Worm (Caenorhabditis elegans): ENCODE results near the gene T13F2.6.
"Not testable (repeated sequence)": the region's sequence is repeated elsewhere in the genome, so short reads cannot be mapped to it uniquely, and the experiment has no call there.

T13F2.6 gene

DNA sequence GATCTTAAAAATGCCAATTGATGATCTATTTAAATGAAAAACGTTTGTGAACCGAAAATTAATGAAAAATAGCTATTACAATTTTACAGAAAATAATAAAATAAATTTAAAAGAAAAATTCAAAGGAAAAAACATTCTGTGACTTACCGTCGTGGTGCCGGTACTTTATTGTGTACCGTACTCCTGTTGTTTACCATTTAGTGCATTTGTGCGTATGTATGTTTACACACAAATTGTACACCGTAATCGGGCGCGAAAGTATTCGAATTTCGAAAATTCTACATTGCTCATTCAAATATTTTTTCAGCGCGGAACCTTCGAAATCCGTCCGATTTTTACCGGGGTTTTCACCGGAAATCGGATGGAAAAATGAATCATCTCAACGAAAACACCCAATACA is at the start of gene T13F2.6:
T13F2.6 (plus strand) TSS at position 306 of the 400 bp plus-strand sequence.
- TF ChIP-seq unc-62 (GFP tag; optimal IDR thresholded peaks at IDR 0.05): no peak

DNA sequence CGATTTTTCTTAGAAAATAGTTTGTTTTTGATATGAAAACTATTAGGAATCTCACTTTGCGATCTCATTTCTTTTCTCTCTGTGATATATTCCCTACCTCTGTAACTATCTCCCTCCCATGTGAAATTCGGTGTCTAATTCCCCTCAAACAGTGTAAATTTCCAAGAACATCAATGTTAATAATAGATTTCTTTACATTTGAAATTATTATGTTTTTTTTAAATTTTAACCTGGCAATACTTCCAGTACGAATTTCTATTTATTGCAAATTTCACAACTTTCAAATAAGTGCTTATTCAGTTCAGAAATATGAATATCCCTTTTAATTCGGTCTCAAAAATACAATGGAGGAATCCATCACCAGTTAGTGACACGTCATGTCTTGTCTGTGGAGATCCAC is 49.7 kb upstream of the T13F2.6 start, which contains the start of gene nhr-100:
nhr-100 (plus strand) TSS at position 301 of the 400 bp plus-strand sequence.
- TF ChIP-seq unc-62 (GFP tag; optimal IDR thresholded peaks at IDR 0.05): no peak

ce11 chrIV:9733904-9734303 is 44.2 kb upstream of the T13F2.6 start:
- no peak for TF ChIP-seq unc-62 (GFP tag; optimal IDR thresholded peaks at IDR 0.05)

- TF ChIP-seq unc-62 (GFP tag; optimal IDR thresholded peaks at IDR 0.05): no peak
Measured at ce11 chrIV:9734861-9735260, 43.3 kb upstream of the T13F2.6 start.

DNA sequence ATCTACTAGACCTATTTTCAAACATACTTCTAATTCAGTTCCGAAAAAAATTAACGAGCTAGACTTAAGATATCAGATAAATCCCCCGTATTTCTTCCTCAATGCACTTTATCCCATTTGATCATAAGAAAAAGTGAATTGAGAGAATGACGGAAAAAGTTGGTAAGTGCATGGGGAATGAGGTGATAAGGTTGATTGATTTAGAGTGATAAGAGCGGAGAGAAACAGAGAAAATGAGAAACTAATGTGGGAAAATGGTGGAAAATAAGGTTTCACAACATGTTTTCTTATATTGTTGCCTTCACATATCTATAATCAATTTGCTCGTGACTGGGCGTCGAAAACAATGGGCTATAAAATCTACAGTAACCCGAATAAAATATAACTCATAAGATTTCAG is 42.4 kb upstream of the T13F2.6 start:
- no peak for TF ChIP-seq unc-62 (GFP tag; optimal IDR thresholded peaks at IDR 0.05)

- no peak for TF ChIP-seq unc-62 (GFP tag; optimal IDR thresholded peaks at IDR 0.05)
Measured at ce11 chrIV:9737204-9737790, 40.8 kb upstream of the T13F2.6 start, which contains the start of gene cka-1. Gene cka-1 (minus strand): TSS chrIV:9737621.

DNA sequence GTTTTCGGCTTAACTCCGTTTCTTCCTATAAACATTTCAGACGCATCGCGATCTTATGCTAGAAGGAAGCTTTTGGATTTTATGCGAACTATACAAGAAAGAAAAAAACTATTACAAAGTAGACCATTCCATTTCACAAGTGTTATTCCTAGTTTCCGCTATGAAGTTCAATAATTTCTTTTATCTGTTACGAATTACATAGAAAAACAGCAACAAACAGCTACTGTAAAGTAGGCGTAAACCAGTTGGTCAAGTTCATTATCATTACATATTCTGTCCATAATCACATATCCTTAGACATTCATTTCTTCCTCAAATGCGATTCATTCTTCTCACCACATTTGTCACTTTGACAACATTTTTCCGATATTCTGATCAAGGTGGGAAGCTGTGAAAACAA is 39.9 kb upstream of the T13F2.6 start, which contains the start of gene C28D4.10:
C28D4.10 (plus strand) TSS at position 301 of the 400 bp plus-strand sequence.
- TF ChIP-seq unc-62 (GFP tag; optimal IDR thresholded peaks at IDR 0.05): no peak

DNA sequence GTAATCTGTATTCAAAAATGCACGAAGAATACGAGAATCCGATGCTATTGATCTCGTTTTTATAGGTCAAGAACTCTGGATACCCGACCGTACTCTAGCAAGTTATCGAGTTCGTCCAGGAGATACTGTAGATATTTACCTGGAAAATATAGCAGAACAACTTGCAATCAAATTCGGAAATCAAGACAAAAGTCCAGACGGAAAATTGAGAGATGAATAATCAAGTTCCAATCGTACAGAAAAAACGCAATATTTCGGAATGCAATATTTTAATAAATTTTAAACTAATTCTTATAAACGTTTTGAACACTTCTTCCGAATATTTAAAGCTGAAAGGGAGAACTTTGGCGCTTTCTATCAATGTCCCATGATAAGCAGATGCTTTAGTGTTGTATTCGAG is 39.1 kb upstream of the T13F2.6 start:
- no peak for TF ChIP-seq unc-62 (GFP tag; optimal IDR thresholded peaks at IDR 0.05)

DNA sequence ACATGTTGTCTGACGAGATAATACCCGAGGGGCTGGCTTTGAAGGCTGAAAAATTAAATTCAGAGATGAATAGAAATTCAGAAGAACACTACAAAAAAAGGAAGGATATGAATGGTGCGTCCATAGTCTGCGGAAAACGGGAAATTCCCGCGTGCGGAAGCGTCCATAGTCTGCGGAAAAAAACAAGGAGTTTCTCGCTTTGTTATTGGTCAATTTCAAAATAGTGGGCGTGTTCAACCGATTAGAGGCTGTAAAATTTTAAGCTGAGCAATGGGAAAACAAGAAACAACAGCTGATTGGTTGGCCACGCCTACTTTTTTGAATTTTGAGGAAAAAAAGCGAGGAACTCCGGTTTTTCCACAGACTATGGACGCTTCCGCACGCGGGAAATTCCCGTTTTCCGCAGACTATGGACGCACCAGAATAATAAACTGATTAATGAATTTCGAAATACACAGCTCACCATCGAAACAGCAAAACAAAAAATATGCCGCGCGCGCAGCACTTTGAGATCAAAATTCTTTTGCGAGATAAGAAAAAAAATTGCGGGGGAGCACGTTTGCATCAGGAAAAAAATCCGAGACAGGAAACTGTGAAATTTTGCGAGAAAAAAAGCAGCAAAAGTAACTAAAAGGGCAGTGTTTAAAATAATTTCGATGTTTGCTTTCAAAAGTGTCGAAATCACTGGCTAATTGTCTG is 37.1 kb upstream of the T13F2.6 start, which contains the start of gene gln-6:
gln-6 (minus strand) TSS at position 51 of the 699 bp plus-strand sequence.
- not testable (repeated sequence) for TF ChIP-seq unc-62 (GFP tag; optimal IDR thresholded peaks at IDR 0.05)

ce11 chrIV:9742883-9743282 is 35.2 kb upstream of the T13F2.6 start, which contains the start of gene C28D4.7:
Gene C28D4.7 (minus strand): TSS chrIV:9743147.
- TF ChIP-seq unc-62 (GFP tag; optimal IDR thresholded peaks at IDR 0.05): no peak

DNA sequence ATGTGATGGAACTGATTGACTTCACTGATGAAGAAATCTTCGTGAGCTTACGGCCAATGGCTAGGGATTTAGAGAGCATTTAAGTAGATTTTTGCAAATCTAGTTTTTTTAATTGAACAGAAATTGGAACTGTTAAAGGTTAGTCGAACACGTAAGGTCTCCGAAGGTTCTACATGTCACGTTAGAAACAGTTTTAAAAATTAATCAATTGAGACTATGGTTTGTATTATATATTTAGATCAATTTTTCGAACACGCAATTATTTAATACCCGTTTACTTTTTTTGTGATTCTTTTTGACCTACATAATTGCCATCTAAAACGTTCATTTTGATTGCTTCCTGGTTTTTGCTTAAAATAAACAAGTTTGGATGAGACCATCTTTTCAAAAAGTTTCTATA is 33.2 kb upstream of the T13F2.6 start, which contains the start of gene C28D4.4:
C28D4.4 (minus strand) TSS at position 101 of the 400 bp plus-strand sequence.
- TF ChIP-seq unc-62 (GFP tag; optimal IDR thresholded peaks at IDR 0.05): no peak

- no peak for TF ChIP-seq unc-62 (GFP tag; optimal IDR thresholded peaks at IDR 0.05)
Measured at ce11 chrIV:9746762-9747161, 31.4 kb upstream of the T13F2.6 start, which contains the start of gene C28D4.5. Gene C28D4.5 (minus strand): TSS chrIV:9746862.

DNA sequence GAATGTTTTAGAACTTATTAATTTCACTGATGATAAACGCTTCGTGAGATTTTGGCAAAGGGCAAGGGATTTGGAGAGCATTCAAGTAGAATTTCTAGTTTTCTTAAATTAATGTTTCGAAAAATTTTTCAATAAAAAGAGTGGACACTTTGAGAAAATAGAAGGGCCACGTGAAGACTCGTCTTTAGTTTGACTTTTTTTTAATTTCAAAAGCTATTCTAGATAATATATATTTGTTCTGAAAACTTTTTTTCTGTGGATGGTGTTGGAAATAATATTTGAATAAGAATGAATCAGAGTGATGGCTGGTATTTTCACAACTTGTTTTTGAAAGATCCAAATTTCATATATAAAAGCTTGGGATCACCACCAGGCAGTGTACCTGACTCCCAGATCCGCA is 29.8 kb upstream of the T13F2.6 start, which contains the start of gene C28D4.8:
C28D4.8 (minus strand) TSS at position 101 of the 400 bp plus-strand sequence.
- TF ChIP-seq unc-62 (GFP tag; optimal IDR thresholded peaks at IDR 0.05): no peak

- TF ChIP-seq unc-62 (GFP tag; optimal IDR thresholded peaks at IDR 0.05): no peak
Measured at ce11 chrIV:9755713-9756112, 22.4 kb upstream of the T13F2.6 start.

ce11 chrIV:9756647-9757424 is 21.3 kb upstream of the T13F2.6 start:
- TF ChIP-seq unc-62 (GFP tag; optimal IDR thresholded peaks at IDR 0.05): no peak

DNA sequence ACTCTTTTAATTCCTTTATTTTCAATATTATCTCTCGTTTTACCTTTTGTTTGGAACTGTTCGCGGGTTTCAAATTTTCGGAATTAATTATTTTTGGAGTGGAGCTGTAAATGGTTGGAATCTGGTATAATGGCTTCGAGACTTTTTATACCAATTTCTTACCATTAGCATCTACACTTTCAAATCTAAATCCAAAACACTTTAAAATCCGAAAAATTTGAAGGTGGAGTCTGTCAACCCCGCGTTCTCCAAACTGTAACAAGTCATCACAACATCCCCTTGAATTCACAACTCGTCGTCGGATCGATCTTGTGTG is 20.7 kb upstream of the T13F2.6 start, which contains the start of gene nhr-97:
nhr-97 (plus strand) TSS at position 217 of the 316 bp plus-strand sequence.
- TF ChIP-seq unc-62 (GFP tag; optimal IDR thresholded peaks at IDR 0.05): no peak

Measured in whole organism, dauer.